Fruit fly (Drosophila melanogaster) whole organism, embryonic: ENCODE results near the gene CG8907.

Source experiments
- Bdp1 ChIP-seq: fragments of 200-800 bp; sonication (Bioruptor generic); optimal IDR thresholded peaks from 3 replicates; lab custom pipeline; 2016; ENCODE audit warnings: missing biosample characterization, missing genetic modification characterization
- Blimp-1 ChIP-seq: fragments of 200-800 bp; sonication (Bioruptor generic); optimal IDR thresholded peaks from 3 replicates; lab custom pipeline; 2018; ENCODE audit warnings: missing biosample characterization, missing genetic modification characterization, mild to moderate bottlenecking, moderate library complexity, missing genetic modification reagents
- CG10979 ChIP-seq: fragments of 200-800 bp; sonication (Bioruptor generic); optimal IDR thresholded peaks from 2 replicates; lab custom pipeline; 2018; ENCODE audit warnings: missing biosample characterization, mild to moderate bottlenecking, missing genetic modification characterization, moderate library complexity
- CG13424 ChIP-seq: fragments of 200-800 bp; sonication (Bioruptor generic); optimal IDR thresholded peaks from 2 replicates; lab custom pipeline; 2019; ENCODE audit warnings: missing biosample characterization, mild to moderate bottlenecking, missing genetic modification characterization, moderate library complexity
- CG14860 ChIP-seq: fragments of 200-800 bp; sonication (Bioruptor generic); IDR thresholded peaks from 3 replicates; pipeline ENCODE4 v1.3.6; 2022; ENCODE audit warnings: missing biosample characterization, missing genetic modification characterization; ENCODE audit not compliant: partially characterized antibody
- CG17359 ChIP-seq: fragments of 200-800 bp; sonication (Bioruptor generic); optimal IDR thresholded peaks from 3 replicates; lab custom pipeline; 2018; ENCODE audit warnings: missing biosample characterization, mild to moderate bottlenecking, missing genetic modification characterization, moderate library complexity
- CG17385 ChIP-seq: fragments of 200-800 bp; sonication (Bioruptor generic); optimal IDR thresholded peaks from 3 replicates; lab custom pipeline; 2018; ENCODE audit warnings: missing biosample characterization, mild to moderate bottlenecking, missing genetic modification characterization
- CG3163 ChIP-seq: fragments of 200-800 bp; sonication (Bioruptor generic); optimal IDR thresholded peaks from 3 replicates; lab custom pipeline; 2016; ENCODE audit warnings: missing biosample characterization, missing genetic modification characterization
- CG34376 ChIP-seq: fragments of 200-800 bp; sonication (Bioruptor generic); optimal IDR thresholded peaks from 2 replicates; lab custom pipeline; 2018; ENCODE audit warnings: missing biosample characterization, mild to moderate bottlenecking, missing genetic modification characterization
- CG4424 ChIP-seq: fragments of 200-800 bp; sonication (Bioruptor generic); optimal IDR thresholded peaks from 3 replicates; lab custom pipeline; 2016; ENCODE audit warnings: missing biosample characterization, missing genetic modification characterization
- CG6854 ChIP-seq: fragments of 200-800 bp; sonication (Bioruptor generic); optimal IDR thresholded peaks from 3 replicates; lab custom pipeline; 2017; ENCODE audit warnings: missing biosample characterization, mild to moderate bottlenecking, missing genetic modification characterization
- CG7556 ChIP-seq: fragments of 200-800 bp; sonication (Bioruptor generic); optimal IDR thresholded peaks from 2 replicates; lab custom pipeline; 2017; ENCODE audit warnings: missing biosample characterization, mild to moderate bottlenecking, missing genetic modification characterization
- CG7745 ChIP-seq: fragments of 200-800 bp; sonication (Bioruptor generic); optimal IDR thresholded peaks from 2 replicates; lab custom pipeline; 2018; ENCODE audit warnings: missing biosample characterization, mild to moderate bottlenecking, missing genetic modification characterization, moderate library complexity
- CG8281 ChIP-seq: fragments of 200-800 bp; sonication (Bioruptor generic); optimal IDR thresholded peaks from 2 replicates; lab custom pipeline; 2018; ENCODE audit warnings: missing biosample characterization, mild to moderate bottlenecking, missing genetic modification characterization, moderate library complexity
- Dfd ChIP-seq, 2 experiments: fragments of >200 bp; optimal IDR thresholded peaks; 2 replicates each; lab custom pipeline; 2017; ENCODE audit warnings: missing biosample characterization in 2 of 2, missing genetic modification characterization in 2 of 2
- Dll ChIP-seq: fragments of 200-800 bp; sonication (Bioruptor generic); IDR thresholded peaks from 4 replicates; pipeline ENCODE4 v1.3.6; 2022; ENCODE audit warnings: missing biosample characterization, missing genetic modification characterization; ENCODE audit not compliant: partially characterized antibody
- Doc3 ChIP-seq: fragments of 200-800 bp; sonication (Bioruptor generic); IDR thresholded peaks from 3 replicates; pipeline ENCODE4 v1.3.6; 2022; ENCODE audit warnings: missing biosample characterization, missing genetic modification characterization; ENCODE audit not compliant: partially characterized antibody
- HLHmδ ChIP-seq: fragments of 200-800 bp; sonication (Bioruptor generic); optimal IDR thresholded peaks from 2 replicates; lab custom pipeline; 2018; ENCODE audit warnings: missing biosample characterization, mild to moderate bottlenecking, missing genetic modification characterization, moderate library complexity
- Hr3 ChIP-seq: fragments of 200-800 bp; sonication (Bioruptor generic); optimal IDR thresholded peaks from 3 replicates; lab custom pipeline; 2016; ENCODE audit warnings: missing biosample characterization, missing genetic modification characterization
- NC2α ChIP-seq: fragments of 200-800 bp; sonication (Bioruptor generic); optimal IDR thresholded peaks from 2 replicates; lab custom pipeline; 2016; ENCODE audit warnings: missing biosample characterization, missing genetic modification characterization
- PHDP ChIP-seq: fragments of 200-800 bp; sonication (Bioruptor generic); optimal IDR thresholded peaks from 3 replicates; lab custom pipeline; 2018; ENCODE audit warnings: missing biosample characterization, mild to moderate bottlenecking, missing genetic modification characterization, moderate library complexity
- Rfx ChIP-seq: fragments of 200-800 bp; sonication (Bioruptor generic); IDR thresholded peaks from 2 replicates; pipeline ENCODE4 v1.3.6; 2022; ENCODE audit warnings: missing biosample characterization, missing genetic modification characterization
- Scr ChIP-seq: fragments of 200-800 bp; sonication (Bioruptor generic); IDR thresholded peaks from 2 replicates; pipeline ENCODE4 v1.3.6; 2022; ENCODE audit warnings: missing biosample characterization, missing genetic modification characterization; ENCODE audit not compliant: partially characterized antibody
- Side ChIP-seq: fragments of 200-800 bp; sonication (Bioruptor generic); optimal IDR thresholded peaks from 2 replicates; lab custom pipeline; 2016; ENCODE audit warnings: missing biosample characterization, missing genetic modification characterization
- Sox100B ChIP-seq: fragments of 200-800 bp; sonication (Bioruptor generic); optimal IDR thresholded peaks from 3 replicates; lab custom pipeline; 2018; ENCODE audit warnings: missing biosample characterization, mild to moderate bottlenecking, missing genetic modification characterization
- Ssrp ChIP-seq: fragments of 200-800 bp; sonication (Bioruptor generic); optimal IDR thresholded peaks from 2 replicates; lab custom pipeline; 2018; ENCODE audit warnings: missing biosample characterization, mild to moderate bottlenecking, missing genetic modification characterization, moderate library complexity
- Trl ChIP-seq, 3 experiments: fragments of >200 bp in 2 of 3; fragments of 200-800 bp in 1 of 3; sonication (Bioruptor generic) in 1 of 3; optimal IDR thresholded peaks; 2 replicates in 1 of 3; 3 replicates in 2 of 3; lab custom pipeline; 2016 to 2017; ENCODE audit warnings: missing biosample characterization in 1 of 3, missing genetic modification characterization in 1 of 3
- ara ChIP-seq: fragments of 200-800 bp; sonication (Bioruptor generic); IDR thresholded peaks from 2 replicates; pipeline ENCODE4 v1.3.6; 2022; ENCODE audit warnings: missing biosample characterization, missing genetic modification characterization
- bbx ChIP-seq: fragments of 200-800 bp; sonication (Bioruptor generic); IDR thresholded peaks from 2 replicates; pipeline ENCODE4 v1.3.6; 2022; ENCODE audit warnings: missing biosample characterization, missing genetic modification characterization; ENCODE audit not compliant: partially characterized antibody
- br ChIP-seq: fragments of >200 bp; optimal IDR thresholded peaks from 2 replicates; lab custom pipeline; 2017
- bsh ChIP-seq, 2 experiments: fragments of 200-800 bp; sonication (Bioruptor generic); optimal IDR thresholded peaks; 2 replicates each; lab custom pipeline; 2017 to 2018; ENCODE audit warnings: mild to moderate bottlenecking in 2 of 2, missing biosample characterization in 2 of 2, missing genetic modification characterization in 2 of 2, moderate library complexity in 1 of 2
- caup ChIP-seq: fragments of 200-800 bp; sonication (Bioruptor generic); optimal IDR thresholded peaks from 3 replicates; lab custom pipeline; 2017; ENCODE audit warnings: missing biosample characterization, mild to moderate bottlenecking, missing genetic modification characterization, moderate library complexity; ENCODE audit not compliant: severe bottlenecking
- eve ChIP-seq, 2 experiments: fragments of >200 bp; optimal IDR thresholded peaks; 2 replicates each; lab custom pipeline; 2017; ENCODE audit warnings: missing biosample characterization in 2 of 2, missing genetic modification characterization in 2 of 2
- gcm2 ChIP-seq: fragments of 200-800 bp; sonication (Bioruptor generic); optimal IDR thresholded peaks from 2 replicates; lab custom pipeline; 2016; ENCODE audit warnings: missing biosample characterization, missing genetic modification characterization
- gsb ChIP-seq: fragments of 200-800 bp; sonication (Bioruptor generic); IDR thresholded peaks from 2 replicates; pipeline ENCODE4 v1.3.6; 2022; ENCODE audit warnings: missing biosample characterization, missing genetic modification characterization
- gsb-n ChIP-seq: fragments of 200-800 bp; sonication (Bioruptor generic); optimal IDR thresholded peaks from 3 replicates; lab custom pipeline; 2018; ENCODE audit warnings: missing biosample characterization, mild to moderate bottlenecking, missing genetic modification characterization
- kni ChIP-seq: fragments of 200-800 bp; sonication (Bioruptor generic); optimal IDR thresholded peaks from 3 replicates; lab custom pipeline; 2017; ENCODE audit warnings: mild to moderate bottlenecking, missing biosample characterization, missing genetic modification reagents, missing genetic modification characterization
- lilli ChIP-seq: fragments of 200-800 bp; sonication (Bioruptor generic); optimal IDR thresholded peaks from 3 replicates; lab custom pipeline; 2016; ENCODE audit warnings: missing biosample characterization, missing genetic modification characterization
- odd ChIP-seq: fragments of 200-800 bp; sonication (Bioruptor generic); optimal IDR thresholded peaks from 2 replicates; lab custom pipeline; 2017; ENCODE audit warnings: missing biosample characterization, mild to moderate bottlenecking, missing genetic modification characterization
- pros ChIP-seq: fragments of 200-800 bp; sonication (Bioruptor generic); optimal IDR thresholded peaks from 3 replicates; lab custom pipeline; 2019; ENCODE audit warnings: missing biosample characterization, mild to moderate bottlenecking, missing genetic modification characterization, moderate library complexity
- schlank ChIP-seq: fragments of 200-800 bp; sonication (Bioruptor generic); optimal IDR thresholded peaks from 2 replicates; lab custom pipeline; 2018; ENCODE audit warnings: missing biosample characterization, mild to moderate bottlenecking, missing genetic modification characterization
- sna ChIP-seq: fragments of 200-800 bp; sonication (Bioruptor generic); IDR thresholded peaks from 2 replicates; pipeline ENCODE4 v1.3.6; 2022; ENCODE audit warnings: missing biosample characterization, missing genetic modification characterization; ENCODE audit not compliant: partially characterized antibody
- unpg ChIP-seq: fragments of 200-800 bp; sonication (Bioruptor generic); optimal IDR thresholded peaks from 3 replicates; lab custom pipeline; 2018; ENCODE audit warnings: missing biosample characterization, mild to moderate bottlenecking, missing genetic modification characterization, moderate library complexity
- zen2 ChIP-seq: fragments of 200-800 bp; sonication (Bioruptor generic); IDR thresholded peaks from 3 replicates; pipeline ENCODE4 v1.3.6; 2022; ENCODE audit warnings: missing biosample characterization, missing genetic modification characterization; ENCODE audit not compliant: partially characterized antibody
- zf30C ChIP-seq: fragments of 200-800 bp; sonication (Bioruptor generic); optimal IDR thresholded peaks from 3 replicates; lab custom pipeline; 2018; ENCODE audit warnings: missing biosample characterization, mild to moderate bottlenecking, missing genetic modification characterization
- zfh1 ChIP-seq: fragments of 200-800 bp; sonication (Bioruptor generic); IDR thresholded peaks from 3 replicates; pipeline ENCODE4 v1.3.6; 2022; ENCODE audit warnings: missing biosample characterization, missing genetic modification characterization

Gene CG8907

DNA sequence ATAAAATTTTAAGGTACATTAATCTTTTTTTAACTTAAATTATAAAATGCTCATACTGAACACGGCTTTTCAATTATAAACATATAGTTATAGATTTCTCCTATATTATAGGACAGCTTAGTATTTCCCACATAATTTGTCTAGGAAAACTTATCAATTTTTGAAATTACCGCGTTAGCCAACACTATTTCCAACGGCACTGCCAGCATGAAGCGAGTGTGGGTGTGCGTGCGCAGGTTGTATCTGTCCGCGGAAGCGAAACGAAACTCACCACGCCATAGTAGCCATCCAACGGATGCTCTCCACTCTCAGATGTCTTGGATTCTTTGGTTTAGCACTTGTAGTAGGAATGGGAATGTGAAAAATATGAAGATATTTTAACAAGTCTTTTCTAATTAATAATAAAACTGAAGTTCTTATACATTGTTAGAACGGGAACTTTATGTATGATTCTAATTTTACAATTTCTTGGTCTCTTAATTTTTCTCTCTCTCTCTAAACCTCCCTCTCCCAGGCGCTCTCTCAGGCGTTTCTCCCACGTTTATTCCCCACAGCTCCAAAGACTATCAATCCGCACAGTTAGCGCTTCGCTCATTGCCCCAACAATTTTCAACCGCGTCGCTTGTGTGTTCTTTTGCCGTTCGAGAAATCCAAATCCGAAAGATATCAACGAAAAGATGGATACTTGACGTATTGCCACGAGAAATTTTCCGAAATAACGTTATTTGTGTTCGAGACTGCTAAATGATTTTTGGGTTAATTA, 45.5 kb downstream of the CG8907 start, which contains the start of gene Dad (continued):
- TF ChIP-seq kni (GFP tag; lab: Kevin White, UChicago) = peak; percentile 41
- TF ChIP-seq CG8281 (tag; lab: Kevin White, UChicago) = peak; percentile 32
- peak; percentile 28 for TF ChIP-seq PHDP (tag; lab: Kevin White, UChicago)
- TF ChIP-seq CG3163 (GFP tag; lab: Kevin White, UChicago) = peak; percentile 34
- TF ChIP-seq gsb (GFP tag; lab: Robert Waterston, UW) = no peak
- TF ChIP-seq CG14860 = no peak
- TF ChIP-seq CG7556 (GFP tag; lab: Kevin White, UChicago) = no peak
- TF ChIP-seq Trl (optimal IDR thresholded peaks at IDR 0.05; lab: Kevin White, UChicago) = peak; percentile 99 to 100
- peak; percentile 77 for TF ChIP-seq Trl (GFP tag; optimal IDR thresholded peaks at IDR 0.05; lab: Kevin White, UChicago)
- TF ChIP-seq sna (GFP tag; lab: Robert Waterston, UW) = 0 out of 2 replicates have a peak, but pooled peaks have one; percentile 24
- no peak for TF ChIP-seq CG7745 (tag; lab: Kevin White, UChicago)
- TF ChIP-seq Dll (GFP tag; lab: Robert Waterston, UW) = peak; percentile 56; the same call in 3 of the 4 replicates
- peak in 1 of 2 experiments; percentile 86 for TF ChIP-seq eve (GFP tag; optimal IDR thresholded peaks at IDR 0.05; lab: Kevin White, UChicago)
- TF ChIP-seq bsh (GFP tag; optimal IDR thresholded peaks at IDR 0.05; lab: Kevin White, UChicago) = peak in 1 of 2 experiments; percentile 23
- peak; percentile 58 for TF ChIP-seq pros (GFP tag; lab: Kevin White, UChicago)
- peak; percentile 78 for TF ChIP-seq HLHmδ (GFP tag; lab: Kevin White, UChicago)
- no peak for TF ChIP-seq Hr3
- TF ChIP-seq Dfd (GFP tag; optimal IDR thresholded peaks at IDR 0.05; lab: Kevin White, UChicago) = no peak
- TF ChIP-seq caup (GFP tag; lab: Kevin White, UChicago) = peak; percentile 36
- no peak for TF ChIP-seq Bdp1 (GFP tag; lab: Kevin White, UChicago)
- TF ChIP-seq CG34376 = peak; percentile 51
- TF ChIP-seq Sox100B (GFP tag; lab: Kevin White, UChicago) = no peak
- 0 out of 2 replicates have a peak, but pooled peaks have one; percentile 38 for TF ChIP-seq Scr (GFP tag; lab: Robert Waterston, UW)
- peak; percentile 11 for TF ChIP-seq Side (GFP tag; lab: Kevin White, UChicago)
- no peak for TF ChIP-seq Blimp-1 (GFP tag; lab: Kevin White, UChicago)
- peak; percentile 2 for TF ChIP-seq CG13424 (tag; lab: Kevin White, UChicago)
- TF ChIP-seq lilli (GFP tag; lab: Kevin White, UChicago) = peak; percentile 17
- peak; percentile 36; the same call in 1 of the 3 replicates for TF ChIP-seq Doc3 (GFP tag; lab: Robert Waterston, UW)
- TF ChIP-seq gsb-n (tag; lab: Kevin White, UChicago) = no peak
- TF ChIP-seq CG4424 = no peak
- TF ChIP-seq NC2α = peak; percentile 5
- peak; percentile 20 for TF ChIP-seq CG17359 (tag; lab: Kevin White, UChicago)
- TF ChIP-seq Rfx (GFP tag; lab: Robert Waterston, UW) = peak; percentile 19; the same call in 1 of the 2 replicates
- TF ChIP-seq unpg (GFP tag; lab: Kevin White, UChicago) = peak; percentile 32
- TF ChIP-seq bbx = peak; percentile 42; the same call in 1 of the 2 replicates
- TF ChIP-seq gcm2 (GFP tag; lab: Kevin White, UChicago) = no peak
- TF ChIP-seq Ssrp = no peak
- TF ChIP-seq zfh1 = 0 out of 3 replicates have a peak, but pooled peaks have one; percentile 23
- peak; percentile 39 for TF ChIP-seq odd (GFP tag; lab: Kevin White, UChicago)
- no peak for TF ChIP-seq zf30C (GFP tag; lab: Kevin White, UChicago)
- TF ChIP-seq ara (GFP tag; lab: Robert Waterston, UW) = 0 out of 2 replicates have a peak, but pooled peaks have one; percentile 20
- TF ChIP-seq CG6854 (GFP tag; lab: Kevin White, UChicago) = no peak
- no peak for TF ChIP-seq schlank (tag; lab: Kevin White, UChicago)
- peak; percentile 32 for TF ChIP-seq CG17385
- no peak for TF ChIP-seq br (lab: Kevin White, UChicago)
- no peak for TF ChIP-seq CG10979
- peak; percentile 42; the same call in 1 of the 3 replicates for TF ChIP-seq zen2 (GFP tag; lab: Robert Waterston, UW)
